Worm (Caenorhabditis elegans): ENCODE data around the gene K08D12.4.

ce11 chrIV:1720474-1720873, 13.4 kb downstream of the K08D12.4 start, which contains the start of gene epic-2:
- TF ChIP-seq klf-2 (GFP tag; conservative IDR thresholded peaks at IDR 0.05) (no peak), cog-1 (tag; optimal IDR thresholded peaks at IDR 0.05) (no peak), flt-1 (GFP tag; IDR thresholded peaks at IDR 0.05) (no peak), tab-1 (GFP tag; IDR thresholded peaks at IDR 0.05) (no peak), T22C8.4 (GFP tag; IDR thresholded peaks at IDR 0.05) (no peak), ref-1 (GFP tag; conservative IDR thresholded peaks at IDR 0.05) (no peak), med-1 (GFP tag; optimal IDR thresholded peaks at IDR 0.05; ENCODE audit: insufficient read depth) (no peak), ztf-29 (GFP tag; IDR thresholded peaks at IDR 0.05) (no peak), ztf-23 (GFP tag; IDR thresholded peaks at IDR 0.05) (no peak)

Data from whole organism, midembryonic.